Worm (Caenorhabditis elegans) whole organism, L1 larva: Measurements from ENCODE around the gene C05G5.7.

Experiments used
- ceh-82 ChIP-seq, 3 experiments: fragments of 150-350 bp in 1 of 3; sonication (generic microtip) in 2 of 3; optimal IDR thresholded peaks; 2 replicates each; lab custom pipeline; 2014 to 2017; ENCODE audit warnings: missing biosample characterization in 3 of 3, missing genetic modification characterization in 3 of 3
- fkh-10 ChIP-seq: sonication (generic microtip); optimal IDR thresholded peaks from 2 replicates; lab custom pipeline; 2017; ENCODE audit warnings: missing biosample characterization, missing genetic modification reagents, missing genetic modification characterization
- hlh-17 ChIP-seq: fragments of 200-800 bp; sonication (Bioruptor generic); optimal IDR thresholded peaks from 2 replicates; lab custom pipeline; 2018; ENCODE audit warnings: missing genetic modification characterization, mild to moderate bottlenecking, missing compliant biosample characterization, moderate library complexity, borderline replicate concordance
- jun-1 ChIP-seq: fragments of 150-350 bp; optimal IDR thresholded peaks from 2 replicates; lab custom pipeline; 2014; ENCODE audit warnings: missing biosample characterization, missing genetic modification reagents, missing genetic modification characterization
- lsy-2 ChIP-seq, 2 experiments: fragments of 150-350 bp; optimal IDR thresholded peaks; 2 replicates each; lab custom pipeline; 2014; ENCODE audit warnings: missing biosample characterization in 2 of 2, missing genetic modification characterization in 2 of 2
- skn-1 ChIP-seq: fragments of 150-350 bp; optimal IDR thresholded peaks from 2 replicates; lab custom pipeline; 2014; ENCODE audit warnings: missing biosample characterization, missing genetic modification characterization

DNA sequence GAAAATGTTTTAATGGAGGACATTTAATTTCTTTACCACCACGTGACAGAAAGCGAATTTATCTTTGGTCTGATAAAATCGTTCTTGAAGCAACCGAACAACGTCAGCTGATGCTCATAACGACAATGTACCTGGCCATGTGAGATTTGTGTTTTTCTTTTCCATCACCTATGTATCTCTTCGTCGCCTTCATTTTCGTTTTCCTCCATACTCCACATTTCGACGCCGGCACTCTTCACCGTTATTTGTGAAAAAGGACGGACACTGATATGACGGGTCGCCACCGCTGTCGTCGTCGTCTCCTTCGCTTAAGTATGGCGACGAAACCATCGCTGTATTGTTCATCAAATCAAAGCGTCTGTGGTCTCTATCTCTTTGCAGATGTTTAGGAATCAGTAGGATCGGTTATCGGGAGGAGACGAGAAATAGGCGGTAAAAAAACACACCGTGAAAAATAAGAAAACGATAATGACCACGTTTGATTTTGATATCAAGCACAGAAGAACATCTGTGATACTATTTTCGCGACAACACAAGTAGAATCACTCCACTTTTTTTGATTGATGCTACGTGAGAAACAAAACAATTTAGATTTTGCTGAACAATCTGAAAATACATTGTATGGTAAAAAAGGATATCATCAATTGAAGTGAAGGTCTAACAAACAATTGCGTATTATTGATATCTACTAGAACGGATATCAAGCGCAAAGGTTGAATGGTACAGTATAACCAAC, 43.4 kb upstream of the C05G5.7 start:
- no peak for TF ChIP-seq fkh-10
- no peak for TF ChIP-seq skn-1
- TF ChIP-seq hlh-17, result no peak
- no peak for TF ChIP-seq ceh-82 (tag; optimal IDR thresholded peaks at IDR 0.05; lab: Kevin White, UChicago)
- no peak for TF ChIP-seq jun-1 (tag; lab: Kevin White, UChicago)
- peak in 1 of 2 experiments; percentile 8 for TF ChIP-seq lsy-2 (tag; optimal IDR thresholded peaks at IDR 0.05; lab: Kevin White, UChicago)
